Worm (Caenorhabditis elegans) whole organism, young adult: ENCODE results near the gene lgc-33.

Experiments used
- T07F8.4 ChIP-seq: sonication (generic microtip); optimal IDR thresholded peaks from 2 replicates; lab custom pipeline; 2016; ENCODE audit warnings: mild to moderate bottlenecking, missing genetic modification characterization, moderate library complexity, missing compliant biosample characterization
- cebp-1 ChIP-seq, 2 experiments: fragments of 200-800 bp in 1 of 2; sonication (Bioruptor generic) in 1 of 2; sonication (generic microtip) in 1 of 2; IDR thresholded peaks in 1 of 2; optimal IDR thresholded peaks in 1 of 2; 2 replicates each; pipeline versions ENCODE4 v1.3.6 to Lab custom; 2017 to 2022; ENCODE audit warnings: missing compliant biosample characterization in 2 of 2, missing genetic modification characterization in 2 of 2, mild to moderate bottlenecking in 1 of 2, missing genetic modification reagents in 1 of 2, moderate library complexity in 1 of 2
- dpl-1 ChIP-seq: fragments of 150-350 bp; optimal IDR thresholded peaks from 2 replicates; lab custom pipeline; 2014; ENCODE audit warnings: missing biosample characterization, missing genetic modification reagents, missing genetic modification characterization
- madf-8 ChIP-seq: fragments of 200-800 bp; sonication (Bioruptor generic); conservative IDR thresholded peaks from 2 replicates; pipeline ENCODE4 v1.3.6; 2022; ENCODE audit warnings: missing genetic modification reagents, missing genetic modification characterization, missing compliant biosample characterization
- mel-28 ChIP-seq: sonication (generic microtip); optimal IDR thresholded peaks from 2 replicates; lab custom pipeline; 2016; ENCODE audit warnings: borderline replicate concordance, mild to moderate bottlenecking, missing genetic modification characterization, missing compliant biosample characterization
- nhr-27 ChIP-seq: fragments of 200-800 bp; sonication (Bioruptor generic); optimal IDR thresholded peaks from 2 replicates; lab custom pipeline; 2018; ENCODE audit warnings: mild to moderate bottlenecking, missing genetic modification characterization, moderate library complexity, missing compliant biosample characterization
- sea-2 ChIP-seq: fragments of 200-800 bp; sonication (Bioruptor generic); IDR thresholded peaks from 2 replicates; pipeline ENCODE4 v1.3.6; 2022; ENCODE audit warnings: missing genetic modification characterization, missing compliant biosample characterization
- snpc-4 ChIP-seq, 5 experiments: fragments of 150-350 bp in 1 of 5; sonication (generic microtip) in 4 of 5; optimal IDR thresholded peaks; 2 replicates each; lab custom pipeline; 2014 to 2018; ENCODE audit warnings: missing genetic modification characterization in 5 of 5, missing biosample characterization in 3 of 5, antibody characterized with exemption in 2 of 5, mild to moderate bottlenecking in 2 of 5, missing compliant biosample characterization in 2 of 5, missing genotype in 2 of 5, moderate library complexity in 2 of 5, missing genetic modification reagents in 1 of 5
- unc-62 ChIP-seq: fragments of 150-350 bp; optimal IDR thresholded peaks from 2 replicates; lab custom pipeline; 2014; ENCODE audit warnings: missing biosample characterization, missing genetic modification reagents, missing genetic modification characterization
- zfh-2 ChIP-seq: fragments of 200-800 bp; sonication (Bioruptor generic); conservative IDR thresholded peaks from 2 replicates; pipeline ENCODE4 v1.3.6; 2022; ENCODE audit warnings: missing genetic modification reagents, missing genetic modification characterization, missing compliant biosample characterization

ce11 chrIV:874677-875076 lies 29.4 kb downstream of the lgc-33 start, which contains the start of gene Y55F3BR.1:
- TF ChIP-seq dpl-1 (GFP tag; lab: Kevin White, UChicago) (peak; percentile 81), nhr-27 (tag; lab: Kevin White, UChicago) (no peak), snpc-4 (GFP tag; optimal IDR thresholded peaks at IDR 0.05; lab: Kevin White, UChicago) (no peak), snpc-4 (tag; optimal IDR thresholded peaks at IDR 0.05; lab: Kevin White, UChicago) (peak in 2 of 4 experiments; percentile 64 to 65), T07F8.4 (tag; lab: Kevin White, UChicago) (no peak), unc-62 (GFP tag; lab: Kevin White, UChicago) (no peak), mel-28 (tag; lab: Kevin White, UChicago) (no peak), sea-2 (GFP tag; lab: Robert Waterston, UW) (no peak), zfh-2 (no peak), cebp-1 (GFP tag; IDR thresholded peaks at IDR 0.05; lab: Robert Waterston, UW) (no peak), cebp-1 (tag; optimal IDR thresholded peaks at IDR 0.05; lab: Kevin White, UChicago) (peak; percentile 6), madf-8 (GFP tag; lab: Robert Waterston, UW) (no peak)
